Fruit fly (Drosophila melanogaster): Measurements from ENCODE around the gene CG32640.

The CG32640 gene

dm6 chrX:13159481-13159880, 18.3 kb upstream of the CG32640 start, which contains the start of the genes Bap60 and CG12096 (continued):
- TF ChIP-seq jing (GFP tag; optimal IDR thresholded peaks at IDR 0.05) = peak; percentile 26
- no peak for TF ChIP-seq oc (tag; optimal IDR thresholded peaks at IDR 0.05)
- TF ChIP-seq inv (GFP tag; IDR thresholded peaks at IDR 0.05; ENCODE audit: partially characterized antibody) = peak; percentile 92
- TF ChIP-seq sug (tag; optimal IDR thresholded peaks at IDR 0.05) = peak; percentile 86
- peak; percentile 92 for TF ChIP-seq CG2116 (GFP tag; optimal IDR thresholded peaks at IDR 0.05)
- peak; percentile 51 for TF ChIP-seq fd3F (GFP tag; optimal IDR thresholded peaks at IDR 0.05)
- TF ChIP-seq gsb-n (tag; optimal IDR thresholded peaks at IDR 0.05) = no peak
- no peak for TF ChIP-seq HLHmδ (GFP tag; optimal IDR thresholded peaks at IDR 0.05)
- peak; percentile 94 for TF ChIP-seq CG14860 (GFP tag; IDR thresholded peaks at IDR 0.05; ENCODE audit: partially characterized antibody)
- TF ChIP-seq Sry-β (GFP tag; optimal IDR thresholded peaks at IDR 0.05) = peak; percentile 11
- TF ChIP-seq slou (GFP tag; optimal IDR thresholded peaks at IDR 0.05) = peak; percentile 46
- TF ChIP-seq CG16779 (GFP tag; IDR thresholded peaks at IDR 0.05) = no peak
- TF ChIP-seq CG2202 (tag; optimal IDR thresholded peaks at IDR 0.05) = peak; percentile 46
- peak; percentile 71 for TF ChIP-seq vfl (GFP tag; optimal IDR thresholded peaks at IDR 0.05)
- TF ChIP-seq cas (GFP tag; IDR thresholded peaks at IDR 0.05) = peak; percentile 39; the same call in 1 of the 2 replicates
- TF ChIP-seq CG15601 (tag; optimal IDR thresholded peaks at IDR 0.05) = peak; percentile 76
- peak in 1 of 2 experiments; percentile 82 for TF ChIP-seq Pdp1 (GFP tag; optimal IDR thresholded peaks at IDR 0.05)
- TF ChIP-seq Kr (GFP tag; optimal IDR thresholded peaks at IDR 0.05) = no peak
- no peak for TF ChIP-seq NC2α (GFP tag; optimal IDR thresholded peaks at IDR 0.05)
- TF ChIP-seq Abd-B (GFP tag; optimal IDR thresholded peaks at IDR 0.05) = peak; percentile 91
- peak; percentile 55 for TF ChIP-seq CG8089 (GFP tag; optimal IDR thresholded peaks at IDR 0.05)
- peak; percentile 39 for TF ChIP-seq Dp (GFP tag; optimal IDR thresholded peaks at IDR 0.05)
- peak; percentile 86 for TF ChIP-seq mam (GFP tag; optimal IDR thresholded peaks at IDR 0.05)
- no peak for TF ChIP-seq CG11504 (tag; optimal IDR thresholded peaks at IDR 0.05)
- 0 out of 2 replicates have a peak, but pooled peaks have one; percentile 8 for TF ChIP-seq Gsc (GFP tag; IDR thresholded peaks at IDR 0.05)
- TF ChIP-seq da (GFP tag; optimal IDR thresholded peaks at IDR 0.05) = peak; percentile 52
- 0 out of 2 replicates have a peak, but pooled peaks have one; percentile 39 for TF ChIP-seq gt (GFP tag; IDR thresholded peaks at IDR 0.05)
- peak in 1 of 3 experiments; percentile 79 for TF ChIP-seq lola (GFP tag; optimal IDR thresholded peaks at IDR 0.05)
- TF ChIP-seq gem (tag; optimal IDR thresholded peaks at IDR 0.05) = peak; percentile 83
- 0 out of 2 replicates have a peak, but pooled peaks have one; percentile 26 for TF ChIP-seq wdn (GFP tag; IDR thresholded peaks at IDR 0.05)
- peak; percentile 46 for TF ChIP-seq Atf3 (GFP tag; optimal IDR thresholded peaks at IDR 0.05)
- TF ChIP-seq Mrtf (GFP tag; IDR thresholded peaks at IDR 0.05) = peak; percentile 59; the same call in 1 of the 3 replicates
- peak; percentile 50; the same call in 1 of the 2 replicates for TF ChIP-seq Ada2b (GFP tag; IDR thresholded peaks at IDR 0.05)
- TF ChIP-seq Rfx (GFP tag; IDR thresholded peaks at IDR 0.05) = peak; percentile 76
- TF ChIP-seq scrt (GFP tag; optimal IDR thresholded peaks at IDR 0.05) = no peak
- TF ChIP-seq ase (GFP tag; IDR thresholded peaks at IDR 0.05) = peak; percentile 29; the same call in 1 of the 3 replicates
- TF ChIP-seq ap (GFP tag; IDR thresholded peaks at IDR 0.05) = no peak; the same call in 1 of the 2 replicates
- TF ChIP-seq bab2 (GFP tag; optimal IDR thresholded peaks at IDR 0.05) = peak; percentile 81
- peak; percentile 74 for TF ChIP-seq twi (tag; optimal IDR thresholded peaks at IDR 0.05)
- TF ChIP-seq sr (GFP tag; IDR thresholded peaks at IDR 0.05) = no peak
- TF ChIP-seq Hr51 (GFP tag; optimal IDR thresholded peaks at IDR 0.05) = peak; percentile 75 to 76
- no peak for TF ChIP-seq ro (GFP tag; IDR thresholded peaks at IDR 0.05)
- no peak for TF ChIP-seq CG4360 (GFP tag; IDR thresholded peaks at IDR 0.05)
- TF ChIP-seq ewg (GFP tag; optimal IDR thresholded peaks at IDR 0.05) = peak; percentile 45
- peak; percentile 86 for TF ChIP-seq dm (GFP tag; optimal IDR thresholded peaks at IDR 0.05)
- no peak for TF ChIP-seq GATAe (GFP tag; conservative IDR thresholded peaks at IDR 0.05)
- peak; percentile 83 for TF ChIP-seq Dbx (GFP tag; IDR thresholded peaks at IDR 0.05)
- peak; percentile 37 for TF ChIP-seq zen (tag; optimal IDR thresholded peaks at IDR 0.05)
- TF ChIP-seq unc-4 (GFP tag; IDR thresholded peaks at IDR 0.05; ENCODE audit: partially characterized antibody) = peak; percentile 95
- peak; percentile 51 for TF ChIP-seq Mad (GFP tag; optimal IDR thresholded peaks at IDR 0.05)

Data from whole organism, embryonic.